Fruit fly (Drosophila melanogaster) whole organism, prepupa: ENCODE data around the gene Itgbn.

Experiments
- CG10669 ChIP-seq: fragments of 200-800 bp; sonication (Bioruptor generic); optimal IDR thresholded peaks from 3 replicates; lab custom pipeline; 2018; ENCODE audit warnings: missing biosample characterization, mild to moderate bottlenecking, missing genetic modification characterization, moderate library complexity
- CG11294 ChIP-seq: fragments of 200-800 bp; sonication (Bioruptor generic); IDR thresholded peaks from 2 replicates; pipeline ENCODE4 v1.3.6; 2022; ENCODE audit warnings: missing biosample characterization, missing genetic modification characterization
- CG15336 ChIP-seq: fragments of 200-800 bp; sonication (Bioruptor generic); IDR thresholded peaks from 2 replicates; pipeline ENCODE4 v1.3.6; 2022; ENCODE audit warnings: missing biosample characterization, missing genetic modification characterization
- CG1621 ChIP-seq: fragments of 200-800 bp; sonication (Bioruptor generic); optimal IDR thresholded peaks from 3 replicates; lab custom pipeline; 2018; ENCODE audit warnings: missing biosample characterization, mild to moderate bottlenecking, missing genetic modification characterization
- CG16779 ChIP-seq: fragments of 200-800 bp; sonication (Bioruptor generic); optimal IDR thresholded peaks from 3 replicates; lab custom pipeline; 2017; ENCODE audit warnings: missing biosample characterization, mild to moderate bottlenecking, missing genetic modification characterization
- CG3032 ChIP-seq: fragments of 200-800 bp; optimal IDR thresholded peaks from 2 replicates; lab custom pipeline; 2019; ENCODE audit warnings: missing biosample characterization, mild to moderate bottlenecking, missing genetic modification characterization, moderate library complexity
- CG31627 ChIP-seq: fragments of 200-800 bp; sonication (Bioruptor generic); optimal IDR thresholded peaks from 3 replicates; lab custom pipeline; 2016; ENCODE audit warnings: missing biosample characterization, missing genetic modification characterization
- CG34406 ChIP-seq: fragments of 200-800 bp; sonication (Bioruptor generic); optimal IDR thresholded peaks from 3 replicates; lab custom pipeline; 2016; ENCODE audit warnings: missing biosample characterization, missing genetic modification characterization
- CG3919 ChIP-seq: fragments of 200-800 bp; sonication (Bioruptor generic); optimal IDR thresholded peaks from 3 replicates; lab custom pipeline; 2016; ENCODE audit warnings: missing biosample characterization, missing genetic modification characterization
- CG4318 ChIP-seq: fragments of 200-800 bp; sonication (Bioruptor generic); optimal IDR thresholded peaks from 3 replicates; lab custom pipeline; 2017; ENCODE audit warnings: missing biosample characterization, mild to moderate bottlenecking, missing genetic modification characterization
- CG6163 ChIP-seq: fragments of 200-800 bp; sonication (Bioruptor generic); IDR thresholded peaks from 3 replicates; pipeline ENCODE4 v1.3.6; 2022; ENCODE audit warnings: missing biosample characterization, missing genetic modification characterization
- CG6276 ChIP-seq: fragments of 200-800 bp; sonication (Bioruptor generic); optimal IDR thresholded peaks from 2 replicates; lab custom pipeline; 2017; ENCODE audit warnings: missing biosample characterization, mild to moderate bottlenecking, missing genetic modification characterization
- CG6792 ChIP-seq: fragments of 200-800 bp; sonication (Bioruptor generic); optimal IDR thresholded peaks from 3 replicates; lab custom pipeline; 2016; ENCODE audit warnings: missing biosample characterization, missing genetic modification characterization
- CG6808 ChIP-seq: fragments of 200-800 bp; sonication (Bioruptor generic); optimal IDR thresholded peaks from 3 replicates; lab custom pipeline; 2017; ENCODE audit warnings: missing biosample characterization, missing genetic modification characterization, mild to moderate bottlenecking, moderate library complexity, missing genetic modification reagents
- CG6854 ChIP-seq: fragments of 200-800 bp; sonication (Bioruptor generic); optimal IDR thresholded peaks from 2 replicates; lab custom pipeline; 2017; ENCODE audit warnings: missing biosample characterization, mild to moderate bottlenecking, missing genetic modification characterization
- CG8319 ChIP-seq: fragments of 200-800 bp; sonication (Bioruptor generic); optimal IDR thresholded peaks from 3 replicates; lab custom pipeline; 2016; ENCODE audit warnings: missing biosample characterization, missing genetic modification characterization
- CG8632 ChIP-seq: fragments of 200-800 bp; sonication (Bioruptor generic); optimal IDR thresholded peaks from 3 replicates; lab custom pipeline; 2016; ENCODE audit warnings: missing biosample characterization, missing genetic modification characterization
- Eip75B ChIP-seq: fragments of 200-800 bp; sonication (Bioruptor generic); optimal IDR thresholded peaks from 3 replicates; lab custom pipeline; 2016; ENCODE audit warnings: missing biosample characterization, missing genetic modification characterization
- Eip78C ChIP-seq: fragments of 200-800 bp; sonication (Bioruptor generic); peaks from one replicate; lab custom pipeline; 2016; ENCODE audit warnings: missing biosample characterization, missing genetic modification characterization
- Eip93F ChIP-seq: fragments of 200-800 bp; sonication (Bioruptor generic); optimal IDR thresholded peaks from 2 replicates; lab custom pipeline; 2016; ENCODE audit warnings: missing biosample characterization, mild to moderate bottlenecking, missing genetic modification characterization
- Ets21C ChIP-seq: fragments of 200-800 bp; sonication (Bioruptor generic); optimal IDR thresholded peaks from 3 replicates; lab custom pipeline; 2016; ENCODE audit warnings: missing biosample characterization, missing genetic modification characterization
- Hr38 ChIP-seq: sonication (Bioruptor generic); optimal IDR thresholded peaks from 2 replicates; lab custom pipeline; 2016; ENCODE audit warnings: missing biosample characterization, missing genetic modification characterization
- Hr39 ChIP-seq: fragments of 200-800 bp; sonication (Bioruptor generic); optimal IDR thresholded peaks from 2 replicates; lab custom pipeline; 2016; ENCODE audit warnings: missing biosample characterization, missing genetic modification characterization
- Lpt ChIP-seq: fragments of 200-800 bp; sonication (Bioruptor generic); optimal IDR thresholded peaks from 3 replicates; lab custom pipeline; 2016; ENCODE audit warnings: missing biosample characterization, missing genetic modification characterization
- Met ChIP-seq: fragments of 200-800 bp; sonication (Bioruptor generic); optimal IDR thresholded peaks from 3 replicates; lab custom pipeline; 2016; ENCODE audit warnings: missing biosample characterization, missing genetic modification characterization
- OdsH ChIP-seq: fragments of 200-800 bp; sonication (Bioruptor generic); optimal IDR thresholded peaks from 3 replicates; lab custom pipeline; 2016; ENCODE audit warnings: missing biosample characterization, missing genetic modification characterization
- Sox15 ChIP-seq: fragments of 200-800 bp; sonication (Bioruptor generic); optimal IDR thresholded peaks from 3 replicates; lab custom pipeline; 2016; ENCODE audit warnings: missing biosample characterization, missing genetic modification characterization
- dac ChIP-seq: fragments of 200-800 bp; sonication (Bioruptor generic); optimal IDR thresholded peaks from 2 replicates; lab custom pipeline; 2017; ENCODE audit warnings: missing biosample characterization, mild to moderate bottlenecking, missing genetic modification characterization
- eg ChIP-seq: fragments of 200-800 bp; sonication (Bioruptor generic); IDR thresholded peaks from 3 replicates; pipeline ENCODE4 v1.3.6; 2022; ENCODE audit warnings: missing biosample characterization, missing genetic modification characterization
- esn ChIP-seq: fragments of 200-800 bp; sonication (Bioruptor generic); optimal IDR thresholded peaks from 2 replicates; lab custom pipeline; 2016; ENCODE audit warnings: missing biosample characterization, mild to moderate bottlenecking, missing genetic modification characterization, moderate library complexity
- net ChIP-seq: fragments of 200-800 bp; sonication (Bioruptor generic); optimal IDR thresholded peaks from 3 replicates; lab custom pipeline; 2016; ENCODE audit warnings: missing biosample characterization, missing genetic modification characterization
- pdm3 ChIP-seq: fragments of 200-800 bp; sonication (Bioruptor generic); optimal IDR thresholded peaks from 3 replicates; lab custom pipeline; 2016; ENCODE audit warnings: missing biosample characterization, missing genetic modification characterization
- ss ChIP-seq, 2 experiments: fragments of 200-800 bp; sonication (Bioruptor generic); optimal IDR thresholded peaks; 2 replicates in 1 of 2; 3 replicates in 1 of 2; lab custom pipeline; 2017 to 2018; ENCODE audit warnings: mild to moderate bottlenecking in 2 of 2, missing biosample characterization in 2 of 2, missing genetic modification characterization in 2 of 2, moderate library complexity in 1 of 2
- topi ChIP-seq: fragments of 200-800 bp; sonication (Bioruptor generic); optimal IDR thresholded peaks from 3 replicates; lab custom pipeline; 2016; ENCODE audit warnings: missing biosample characterization, missing genetic modification characterization

The Itgbn gene

DNA sequence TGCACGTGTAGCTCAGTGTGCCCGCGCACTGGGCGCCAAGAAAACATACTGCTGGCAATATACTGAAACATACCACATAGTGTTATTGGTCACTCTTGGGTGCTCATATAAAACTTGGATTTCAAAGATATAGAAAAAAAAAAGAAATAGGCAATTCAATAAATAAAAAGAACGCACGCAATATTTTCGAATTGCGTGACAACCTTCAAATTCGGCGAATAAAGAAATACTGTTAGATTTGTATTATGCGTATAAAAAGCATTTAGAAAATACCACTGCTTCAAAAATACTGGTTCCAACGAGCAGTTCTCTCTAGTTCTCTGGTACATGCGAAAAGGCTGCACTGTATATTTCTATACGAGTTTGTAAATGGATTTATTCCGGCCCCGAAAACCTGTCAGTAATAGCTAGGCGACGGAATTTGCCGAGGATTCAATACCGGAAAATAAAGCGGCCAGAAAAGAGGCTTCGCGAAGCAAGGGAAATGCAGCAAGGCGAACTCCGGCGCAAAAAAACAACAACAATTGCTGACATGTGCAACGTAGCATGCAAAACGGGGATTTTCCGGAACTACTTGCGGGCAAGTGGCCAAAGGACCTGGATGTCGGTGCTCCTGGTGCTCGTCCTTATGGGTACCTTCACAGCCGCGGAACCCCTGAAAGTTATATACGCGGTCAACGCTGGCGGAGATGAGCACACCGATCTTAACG, 49.7 kb downstream of the Itgbn start, which contains the start of gene CG9257 (continued):
- TF ChIP-seq pdm3 (GFP tag; lab: Kevin White, UChicago) (peak; percentile 12), CG6276 (no peak), CG1621 (tag; lab: Kevin White, UChicago) (peak; percentile 40), ss (GFP tag; optimal IDR thresholded peaks at IDR 0.05; lab: Kevin White, UChicago) (no peak), Eip93F (no peak), Lpt (GFP tag; lab: Kevin White, UChicago) (no peak), CG16779 (tag; lab: Kevin White, UChicago) (no peak), CG34406 (no peak), CG6854 (GFP tag; lab: Kevin White, UChicago) (no peak), eg (GFP tag; lab: Robert Waterston, UW) (no peak), CG31627 (GFP tag; lab: Kevin White, UChicago) (peak; percentile 13), CG6808 (no peak), esn (GFP tag; lab: Kevin White, UChicago) (peak; percentile 48), Ets21C (GFP tag; lab: Kevin White, UChicago) (no peak), CG10669 (no peak), CG8632 (GFP tag; lab: Kevin White, UChicago) (no peak)

DNA sequence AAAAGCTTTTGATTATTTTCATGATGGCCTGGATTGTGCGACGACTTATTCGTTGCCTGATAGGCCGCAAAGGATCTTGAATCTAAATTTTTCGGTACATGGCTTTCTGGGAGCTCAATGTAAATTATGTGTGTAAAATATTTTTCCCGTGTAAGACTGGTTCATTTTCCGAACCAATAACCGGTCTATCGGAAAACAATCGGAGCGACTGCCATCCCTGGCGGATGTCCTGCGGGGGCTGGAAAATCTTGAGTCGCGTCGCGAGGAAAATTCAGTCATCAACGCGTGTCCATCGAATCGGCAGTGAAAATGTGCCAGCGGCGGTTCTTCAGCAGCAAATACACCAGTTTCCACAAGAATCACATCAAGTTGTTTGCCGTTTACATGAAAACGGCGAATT, 51.5 kb downstream of the Itgbn start, which contains the start of the genes CG46307 and Nhe2:
TSS of gene CG46307 (plus strand) at position 243 of the 400 bp plus-strand sequence.
TSS of gene Nhe2 (plus strand) at position 243 of the 400 bp plus-strand sequence.
- TF ChIP-seq esn (GFP tag; lab: Kevin White, UChicago) (peak; percentile 23), Eip78C (GFP tag; lab: Kevin White, UChicago) (peak; percentile 14), Met (no peak), dac (GFP tag; lab: Kevin White, UChicago) (no peak), CG15336 (GFP tag; lab: Robert Waterston, UW) (no peak), Eip75B (GFP tag; lab: Kevin White, UChicago) (no peak)

DNA sequence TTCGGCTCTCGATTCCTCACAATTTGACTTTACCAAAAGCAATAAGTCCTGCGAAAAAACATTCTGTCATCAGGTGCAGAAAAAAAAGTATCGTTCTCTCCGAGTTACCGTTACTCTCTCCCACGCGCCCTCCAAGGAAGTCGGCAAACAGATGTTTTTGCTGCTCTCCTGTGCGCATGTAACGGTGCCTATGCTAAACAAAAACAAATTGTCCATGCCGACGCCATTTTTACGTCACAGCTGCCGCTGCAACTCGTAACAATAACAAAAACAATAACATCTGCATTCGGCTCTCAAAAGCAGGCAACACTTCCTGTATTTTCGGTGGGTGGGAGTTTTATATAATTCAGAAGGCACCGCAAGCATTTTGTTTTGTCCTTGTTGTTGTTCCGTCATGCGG, 52.3 kb downstream of the Itgbn start:
- TF ChIP-seq Hr38 (no peak), OdsH (GFP tag; lab: Kevin White, UChicago) (no peak), Lpt (GFP tag; lab: Kevin White, UChicago) (no peak), CG4318 (GFP tag; lab: Kevin White, UChicago) (no peak), CG8319 (GFP tag; lab: Kevin White, UChicago) (no peak), Hr39 (no peak), topi (GFP tag; lab: Kevin White, UChicago) (no peak), net (GFP tag; lab: Kevin White, UChicago) (no peak), CG11294 (GFP tag; lab: Robert Waterston, UW) (no peak), Sox15 (no peak), CG3919 (GFP tag; lab: Kevin White, UChicago) (no peak), CG3032 (tag; lab: Kevin White, UChicago) (no peak), CG6792 (GFP tag; lab: Kevin White, UChicago) (no peak), CG10669 (no peak), CG6163 (GFP tag; lab: Robert Waterston, UW) (no peak)
